Worm (Caenorhabditis elegans): Measurements from ENCODE around the gene F40H3.3.
A peak's percentile ranks its signal among the peaks of the same experiment; 100 is the strongest.

The F40H3.3 gene

ce11 chrII:6179531-6179930, 8.2 kb downstream of the F40H3.3 start, which contains the start of gene F40H3.1:
Gene F40H3.1, plus strand, starts transcription at chrII:6179831.
- no peak for TF ChIP-seq pag-3 (tag; optimal IDR thresholded peaks at IDR 0.05; ENCODE audit: borderline replicate concordance)
- no peak for TF ChIP-seq ceh-34 (tag; optimal IDR thresholded peaks at IDR 0.05)
- no peak for TF ChIP-seq ceh-19 (GFP tag; optimal IDR thresholded peaks at IDR 0.05)

- TF ChIP-seq unc-55 (GFP tag; optimal IDR thresholded peaks at IDR 0.05) (no peak), sox-4 (tag; optimal IDR thresholded peaks at IDR 0.05) (no peak), ceh-2 (tag; optimal IDR thresholded peaks at IDR 0.05) (no peak), ceh-24 (tag; optimal IDR thresholded peaks at IDR 0.05) (no peak), fkh-6 (tag; optimal IDR thresholded peaks at IDR 0.05) (no peak), unc-3 (GFP tag; conservative IDR thresholded peaks at IDR 0.05) (no peak), unc-3 (tag; optimal IDR thresholded peaks at IDR 0.05) (no peak), dmd-4 (tag; optimal IDR thresholded peaks at IDR 0.05; ENCODE audit: borderline replicate concordance) (no peak), nhr-11 (tag; optimal IDR thresholded peaks at IDR 0.05) (no peak), nhr-232 (tag; optimal IDR thresholded peaks at IDR 0.05) (no peak), ets-4 (tag; optimal IDR thresholded peaks at IDR 0.05) (no peak), hlh-15 (tag; optimal IDR thresholded peaks at IDR 0.05) (no peak), gmeb-2 (tag; optimal IDR thresholded peaks at IDR 0.05) (no peak), elt-4 (tag; optimal IDR thresholded peaks at IDR 0.05) (no peak), odd-2 (tag; optimal IDR thresholded peaks at IDR 0.05) (no peak), C08G9.2 (tag; optimal IDR thresholded peaks at IDR 0.05) (no peak), ceh-6 (GFP tag; optimal IDR thresholded peaks at IDR 0.05) (no peak), ceh-14 (tag; optimal IDR thresholded peaks at IDR 0.05) (no peak), hlh-30 (tag; optimal IDR thresholded peaks at IDR 0.05; ENCODE audit: insufficient read depth) (no peak), ceh-19 (GFP tag; optimal IDR thresholded peaks at IDR 0.05) (no peak)
These were observed 9.2 kb downstream of the F40H3.3 start for ce11 chrII:6180552-6180951.

- TF ChIP-seq ceh-18 (tag; optimal IDR thresholded peaks at IDR 0.05) (peak; percentile 26), pqm-1 (tag; optimal IDR thresholded peaks at IDR 0.05) (no peak), gmeb-2 (tag; optimal IDR thresholded peaks at IDR 0.05) (no peak), ceh-31 (tag; optimal IDR thresholded peaks at IDR 0.05) (no peak)
These were observed 10.0 kb downstream of the F40H3.3 start for ce11 chrII:6181337-6181736.

- TF ChIP-seq fax-1 (tag; optimal IDR thresholded peaks at IDR 0.05), result no peak
- no peak for TF ChIP-seq ahr-1 (tag; optimal IDR thresholded peaks at IDR 0.05)
- TF ChIP-seq ceh-30 (tag; optimal IDR thresholded peaks at IDR 0.05), result no peak
- TF ChIP-seq unc-42 (tag; optimal IDR thresholded peaks at IDR 0.05), result peak; percentile 73
- TF ChIP-seq eyg-1 (tag; optimal IDR thresholded peaks at IDR 0.05), result no peak
- TF ChIP-seq pha-4 (tag; optimal IDR thresholded peaks at IDR 0.05), result no peak
- no peak for TF ChIP-seq ref-2 (tag; optimal IDR thresholded peaks at IDR 0.05)
These were observed 19.5 kb downstream of the F40H3.3 start for ce11 chrII:6190770-6191169.

ce11 chrII:6191293-6191692, 20.0 kb downstream of the F40H3.3 start, which contains the start of gene fkh-8:
Gene fkh-8, minus strand, starts transcription at chrII:6191393.
- TF ChIP-seq ceh-48 (tag; optimal IDR thresholded peaks at IDR 0.05), result peak; percentile 64
- no peak for TF ChIP-seq C38D4.7 (GFP tag; optimal IDR thresholded peaks at IDR 0.05)
- peak; percentile 2 for TF ChIP-seq hlh-30 (tag; optimal IDR thresholded peaks at IDR 0.05; ENCODE audit: insufficient read depth)

- TF ChIP-seq che-1 (tag; optimal IDR thresholded peaks at IDR 0.05) (no peak), K02D7.2 (tag; optimal IDR thresholded peaks at IDR 0.05) (no peak), ceh-24 (tag; optimal IDR thresholded peaks at IDR 0.05) (no peak), ceh-30 (tag; optimal IDR thresholded peaks at IDR 0.05) (no peak), mec-3 (tag; optimal IDR thresholded peaks at IDR 0.05; ENCODE audit: borderline replicate concordance) (no peak), nhr-232 (tag; optimal IDR thresholded peaks at IDR 0.05) (no peak), hlh-8 (tag; optimal IDR thresholded peaks at IDR 0.05) (no peak), odd-2 (tag; optimal IDR thresholded peaks at IDR 0.05) (no peak), Y22D7AL.16 (tag; optimal IDR thresholded peaks at IDR 0.05) (no peak), ceh-34 (tag; optimal IDR thresholded peaks at IDR 0.05) (no peak), F13H6.1 (tag; optimal IDR thresholded peaks at IDR 0.05) (no peak), ceh-48 (tag; optimal IDR thresholded peaks at IDR 0.05) (no peak), lim-6 (tag; optimal IDR thresholded peaks at IDR 0.05) (no peak), C38D4.7 (GFP tag; optimal IDR thresholded peaks at IDR 0.05) (no peak), pqm-1 (tag; optimal IDR thresholded peaks at IDR 0.05) (no peak), pat-9 (tag; optimal IDR thresholded peaks at IDR 0.05) (no peak), hlh-30 (tag; optimal IDR thresholded peaks at IDR 0.05; ENCODE audit: insufficient read depth) (no peak)
These were observed 21.2 kb downstream of the F40H3.3 start, which contains the start of gene cpb-2 for ce11 chrII:6192484-6192883. Gene cpb-2, plus strand, starts transcription at chrII:6192784.
